Fruit fly (Drosophila melanogaster) Kc167 (cell line): ENCODE measurements around the gene CG43072.

Source experiments
- Myc ChIP-seq: fragments of >200 bp; optimal IDR thresholded peaks from 2 replicates; lab custom pipeline; 2017; ENCODE audit warnings: missing external identifiers
- Sin3A ChIP-seq: fragments of >200 bp; optimal IDR thresholded peaks from 2 replicates; lab custom pipeline; 2018; ENCODE audit warnings: missing external identifiers
- psq ChIP-seq: fragments of >200 bp; optimal IDR thresholded peaks from 2 replicates; lab custom pipeline; 2017; ENCODE audit warnings: missing external identifiers

DNA sequence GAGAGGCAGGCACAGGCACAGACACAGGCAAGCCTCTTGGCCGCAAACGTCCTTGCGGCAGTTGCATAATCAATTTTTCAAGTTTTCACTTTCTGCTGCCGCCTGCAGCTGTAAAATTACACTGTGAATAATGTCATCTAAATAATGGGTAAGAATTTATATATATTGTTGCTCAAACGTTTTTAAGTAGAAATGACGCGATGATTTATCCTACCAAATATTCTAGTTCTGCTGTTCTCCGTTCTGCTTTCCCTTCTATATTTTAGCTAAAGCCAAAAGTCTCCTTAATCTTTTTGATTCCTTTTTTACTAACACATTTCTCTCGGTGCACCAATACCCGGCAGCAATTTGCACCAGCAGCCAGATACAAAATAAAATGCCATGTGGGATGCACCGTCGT, 14.8 kb downstream of the CG43072 start:
- no peak for TF ChIP-seq psq (lab: Kevin White, UChicago)
- TF ChIP-seq Myc (lab: Kevin White, UChicago), result no peak
- no peak for TF ChIP-seq Sin3A (lab: Kevin White, UChicago)
